Worm (Caenorhabditis elegans) whole organism, early embryonic: ENCODE measurements around the gene C13C4.6.
"Not testable (repeated sequence)": the region's sequence is repeated elsewhere in the genome, so short reads cannot be mapped to it uniquely, and the experiment has no call there.

Source experiments
- B0310.2 ChIP-seq: sonication (generic microtip); optimal IDR thresholded peaks from 2 replicates; lab custom pipeline; 2016; ENCODE audit warnings: mild to moderate bottlenecking, missing genetic modification characterization, missing compliant biosample characterization
- F13C5.2 ChIP-seq: sonication (generic microtip); optimal IDR thresholded peaks from 2 replicates; lab custom pipeline; 2017; ENCODE audit warnings: mild to moderate bottlenecking, missing genetic modification characterization, inconsistent platforms, missing compliant biosample characterization
- aly-1 ChIP-seq: sonication (generic microtip); optimal IDR thresholded peaks from 2 replicates; lab custom pipeline; 2016; ENCODE audit warnings: missing genetic modification characterization, missing compliant biosample characterization
- ama-1 ChIP-seq: fragments of 150-350 bp; optimal IDR thresholded peaks from 2 replicates; lab custom pipeline; 2014
- ceh-13 ChIP-seq: fragments of 200-800 bp; sonication (Bioruptor generic); optimal IDR thresholded peaks from 2 replicates; lab custom pipeline; 2018; ENCODE audit warnings: mild to moderate bottlenecking, missing genetic modification characterization, missing compliant biosample characterization
- ceh-36 ChIP-seq: sonication (generic microtip); optimal IDR thresholded peaks from 2 replicates; lab custom pipeline; 2016; ENCODE audit warnings: missing genetic modification characterization, inconsistent platforms, missing compliant biosample characterization
- ets-7 ChIP-seq: sonication (generic microtip); optimal IDR thresholded peaks from 2 replicates; lab custom pipeline; 2016; ENCODE audit warnings: missing genotype, missing genetic modification characterization, missing compliant biosample characterization
- flt-1 ChIP-seq: fragments of 200-800 bp; sonication (Bioruptor generic); IDR thresholded peaks from 2 replicates; pipeline ENCODE4 v1.3.6; 2022; ENCODE audit warnings: missing genetic modification characterization, missing compliant biosample characterization
- hmbx-1 ChIP-seq: sonication (generic microtip); optimal IDR thresholded peaks from 2 replicates; lab custom pipeline; 2016; ENCODE audit warnings: mild to moderate bottlenecking, missing genetic modification characterization, missing compliant biosample characterization
- hmg-4 ChIP-seq: fragments of 200-800 bp; sonication (Bioruptor generic); optimal IDR thresholded peaks from 2 replicates; lab custom pipeline; 2018; ENCODE audit warnings: mild to moderate bottlenecking, missing genetic modification characterization, missing compliant biosample characterization
- hnd-1 ChIP-seq: sonication (generic microtip); optimal IDR thresholded peaks from 2 replicates; lab custom pipeline; 2016; ENCODE audit warnings: missing genetic modification characterization, missing compliant biosample characterization
- pes-1 ChIP-seq: fragments of 200-800 bp; sonication (Bioruptor generic); IDR thresholded peaks from 2 replicates; pipeline ENCODE4 v1.3.6; 2022; ENCODE audit warnings: missing genetic modification reagents, missing genetic modification characterization, missing compliant biosample characterization
- scrt-1 ChIP-seq: fragments of 200-800 bp; sonication (Bioruptor generic); IDR thresholded peaks from 2 replicates; pipeline ENCODE4 v1.3.6; 2022; ENCODE audit warnings: missing genetic modification characterization, missing compliant biosample characterization
- sea-1 ChIP-seq: fragments of 200-800 bp; sonication (Bioruptor generic); conservative IDR thresholded peaks from 2 replicates; pipeline ENCODE4 v1.3.6; 2022; ENCODE audit warnings: missing genetic modification characterization, missing compliant biosample characterization
- tbx-11 ChIP-seq: fragments of 200-800 bp; sonication (Bioruptor generic); IDR thresholded peaks from 2 replicates; pipeline ENCODE4 v1.3.6; 2022; ENCODE audit warnings: missing genetic modification characterization, missing compliant biosample characterization
- tbx-37 ChIP-seq: fragments of 200-800 bp; sonication (Bioruptor generic); conservative IDR thresholded peaks from 2 replicates; pipeline ENCODE4 v1.3.6; 2022; ENCODE audit warnings: missing genetic modification reagents, missing genetic modification characterization, missing compliant biosample characterization
- tra-4 ChIP-seq: sonication (generic microtip); optimal IDR thresholded peaks from 2 replicates; lab custom pipeline; 2017; ENCODE audit warnings: missing genetic modification characterization, missing compliant biosample characterization

Gene C13C4.6

DNA sequence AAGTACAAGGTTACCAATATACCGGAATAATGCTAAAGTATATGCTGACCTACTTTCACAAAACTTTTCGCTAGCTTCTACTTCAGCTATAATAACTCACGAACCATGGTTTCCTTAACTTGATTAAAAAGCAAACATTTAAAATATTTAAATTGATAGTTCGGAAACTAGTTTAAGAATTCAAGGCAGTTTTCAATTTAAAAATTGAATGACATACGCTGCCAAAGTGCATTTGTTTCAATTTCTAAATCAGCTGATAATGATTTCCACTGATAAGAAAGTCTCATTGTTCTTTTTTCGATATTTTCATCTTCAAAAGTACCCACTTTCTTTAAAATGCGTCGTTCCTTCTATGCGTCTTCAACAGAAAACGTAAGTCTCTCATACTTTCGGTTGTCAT lies 9.8 kb downstream of the C13C4.6 start, which contains the start of gene enpp-1:
Gene enpp-1 (plus strand): TSS at position 301 of the 400 bp plus-strand sequence.
- TF ChIP-seq scrt-1 (GFP tag; lab: Robert Waterston, UW); hmbx-1 (tag; lab: Kevin White, UChicago); ets-7: not testable (repeated sequence)

DNA sequence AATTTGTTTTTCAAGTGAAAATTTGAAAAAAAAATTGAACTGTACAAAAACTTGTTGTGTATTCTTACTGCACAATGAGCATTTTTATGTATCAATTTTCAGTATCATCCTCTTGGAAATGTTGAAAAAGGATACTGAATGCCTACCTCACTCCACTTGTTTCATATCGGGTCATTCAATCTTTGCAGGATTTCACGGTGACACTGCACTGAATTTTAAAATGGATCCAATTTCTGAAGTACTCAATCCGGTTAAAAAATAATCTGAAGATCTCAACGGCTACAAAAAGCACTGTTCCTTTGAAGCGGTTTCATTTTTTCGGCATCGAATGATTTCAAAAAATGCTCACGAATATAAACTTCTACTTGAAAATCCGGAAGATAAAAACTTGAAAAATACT lies 16.6 kb downstream of the C13C4.6 start:
- no peak for TF ChIP-seq F13C5.2 (tag; lab: Kevin White, UChicago)
- no peak for TF ChIP-seq pes-1 (GFP tag; lab: Robert Waterston, UW)
- no peak for TF ChIP-seq ets-7
- TF ChIP-seq sea-1 (GFP tag; lab: Robert Waterston, UW): no peak
- no peak for TF ChIP-seq ceh-13 (GFP tag; lab: Kevin White, UChicago)
- TF ChIP-seq B0310.2: no peak
- TF ChIP-seq hnd-1: no peak
- TF ChIP-seq tbx-37 (GFP tag; lab: Robert Waterston, UW): no peak
- TF ChIP-seq aly-1 (tag; lab: Kevin White, UChicago): no peak
- no peak for TF ChIP-seq hmbx-1 (tag; lab: Kevin White, UChicago)
- TF ChIP-seq ama-1 (lab: Kevin White, UChicago): no peak

DNA sequence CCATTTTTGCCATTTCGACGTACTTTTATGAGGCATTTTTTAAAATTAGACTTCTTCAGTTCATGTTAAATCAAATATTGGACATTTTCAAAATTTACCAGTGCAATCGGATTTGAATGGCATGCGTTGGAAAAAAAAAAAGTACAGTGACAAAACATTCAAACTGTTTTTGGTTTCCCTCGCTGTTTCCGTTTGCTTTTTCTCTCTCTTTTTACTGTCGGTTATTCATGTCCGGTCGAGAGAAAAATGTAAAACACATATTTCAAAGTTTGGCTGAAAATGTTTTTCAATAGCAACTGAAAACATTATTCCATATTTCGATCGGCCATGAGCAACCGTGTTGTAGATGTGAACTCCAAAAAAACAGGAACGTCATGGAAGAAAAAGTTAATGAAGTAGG lies 19.3 kb downstream of the C13C4.6 start, which contains the start of gene C27A7.3:
Gene C27A7.3 (plus strand): TSS at position 301 of the 400 bp plus-strand sequence.
- TF ChIP-seq ets-7: no peak
- no peak for TF ChIP-seq flt-1 (GFP tag; lab: Robert Waterston, UW)
- no peak for TF ChIP-seq F13C5.2 (tag; lab: Kevin White, UChicago)
- no peak for TF ChIP-seq scrt-1 (GFP tag; lab: Robert Waterston, UW)
- no peak for TF ChIP-seq hmbx-1 (tag; lab: Kevin White, UChicago)
- no peak for TF ChIP-seq sea-1 (GFP tag; lab: Robert Waterston, UW)

DNA sequence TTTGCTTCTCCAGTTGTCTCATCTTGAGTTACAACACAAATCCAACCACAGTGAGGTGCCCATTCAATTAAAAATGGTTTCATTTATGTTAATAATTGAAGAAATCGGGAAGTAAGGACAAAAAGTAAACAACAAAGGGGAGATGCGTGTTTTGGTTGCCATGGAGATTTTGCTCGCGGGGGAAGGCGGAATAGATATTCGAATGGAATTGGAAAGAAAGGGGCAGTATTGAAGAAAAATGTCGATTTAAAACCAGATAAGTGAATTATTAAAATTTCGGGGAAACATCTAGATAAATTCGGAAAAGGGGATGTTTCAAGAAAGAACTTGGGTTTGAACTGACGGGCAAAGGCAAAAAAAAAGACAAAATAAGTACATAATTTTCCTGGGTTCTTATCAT lies 29.2 kb downstream of the C13C4.6 start, which contains the start of gene che-11:
Gene che-11 (minus strand): TSS at position 101 of the 400 bp plus-strand sequence.
- TF ChIP-seq sea-1 (GFP tag; lab: Robert Waterston, UW) (no peak), ets-7 (no peak), tbx-37 (GFP tag; lab: Robert Waterston, UW) (no peak), flt-1 (GFP tag; lab: Robert Waterston, UW) (no peak), hmg-4 (GFP tag; lab: Kevin White, UChicago) (no peak), tra-4 (tag; lab: Kevin White, UChicago) (no peak), ama-1 (lab: Kevin White, UChicago) (no peak), scrt-1 (GFP tag; lab: Robert Waterston, UW) (no peak), hmbx-1 (tag; lab: Kevin White, UChicago) (no peak), pes-1 (GFP tag; lab: Robert Waterston, UW) (no peak), F13C5.2 (tag; lab: Kevin White, UChicago) (no peak), tbx-11 (GFP tag; lab: Robert Waterston, UW) (no peak), B0310.2 (no peak), ceh-13 (GFP tag; lab: Kevin White, UChicago) (no peak)

DNA sequence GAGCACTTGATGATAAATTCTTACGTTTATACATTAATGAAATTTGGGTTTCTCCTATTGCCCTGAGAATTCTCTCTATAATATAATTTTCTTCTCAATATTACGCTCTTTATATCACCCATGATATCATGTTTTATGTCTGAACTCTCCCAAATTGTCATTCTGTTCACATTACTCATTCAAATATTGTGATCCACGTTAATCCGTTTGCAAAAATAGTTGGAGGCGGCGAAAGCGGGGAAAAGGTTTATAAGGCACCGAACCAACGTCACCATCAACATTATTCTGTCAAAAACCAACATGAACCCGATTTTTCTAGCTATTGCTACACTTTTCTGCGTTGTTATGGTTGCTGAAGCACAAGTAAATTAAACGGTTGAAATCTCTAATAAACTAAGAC lies 31.5 kb downstream of the C13C4.6 start, which contains the start of gene C27A7.8:
Gene C27A7.8 (plus strand): TSS at position 301 of the 400 bp plus-strand sequence.
- TF ChIP-seq hnd-1 (no peak), ama-1 (lab: Kevin White, UChicago) (no peak), tbx-37 (GFP tag; lab: Robert Waterston, UW) (no peak), sea-1 (GFP tag; lab: Robert Waterston, UW) (no peak), ceh-36 (tag; lab: Kevin White, UChicago) (no peak), aly-1 (tag; lab: Kevin White, UChicago) (no peak), pes-1 (GFP tag; lab: Robert Waterston, UW) (no peak), hmbx-1 (tag; lab: Kevin White, UChicago) (no peak), B0310.2 (no peak), scrt-1 (GFP tag; lab: Robert Waterston, UW) (no peak)

DNA sequence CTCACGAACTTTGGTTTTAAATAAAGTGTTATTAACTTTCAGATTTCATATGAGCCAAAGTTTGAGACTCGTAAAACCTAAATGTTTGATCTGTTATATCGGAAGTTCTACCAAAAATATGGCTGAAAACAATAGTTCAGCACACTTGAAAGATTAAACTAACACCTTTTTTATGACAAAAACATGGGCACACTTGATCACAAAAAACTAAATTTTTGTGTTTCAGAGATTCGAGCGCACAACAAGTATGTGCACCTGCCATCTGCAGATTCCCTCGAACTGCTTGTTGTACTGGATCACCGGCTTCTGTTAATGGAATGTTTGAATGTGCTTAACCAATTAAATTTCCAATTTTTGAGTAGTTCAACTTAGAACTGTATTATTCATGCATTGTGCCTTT lies 32.4 kb downstream of the C13C4.6 start:
- TF ChIP-seq flt-1 (GFP tag; lab: Robert Waterston, UW): no peak

DNA sequence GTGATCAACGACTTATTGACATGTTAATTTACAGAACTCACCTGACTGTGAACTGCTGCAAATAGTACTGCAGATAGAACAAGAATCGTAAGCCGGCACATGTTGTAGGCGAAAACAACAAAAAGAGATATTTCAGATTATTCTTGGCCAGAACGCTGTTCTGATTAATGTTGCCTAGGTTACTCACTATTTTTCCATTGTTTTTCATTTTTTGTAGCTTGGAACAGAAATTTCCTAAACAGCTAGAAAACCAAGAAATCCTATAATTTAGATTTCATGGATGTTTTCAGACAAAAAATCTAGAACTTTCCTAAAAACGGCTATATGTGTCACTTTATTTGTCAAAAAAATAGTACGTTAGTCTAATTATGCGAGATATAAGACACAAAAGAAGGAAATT lies 33.2 kb downstream of the C13C4.6 start, which contains the start of gene C27A7.9:
Gene C27A7.9 (minus strand): TSS at position 101 of the 400 bp plus-strand sequence.
- TF ChIP-seq scrt-1 (GFP tag; lab: Robert Waterston, UW) (no peak), ceh-13 (GFP tag; lab: Kevin White, UChicago) (no peak), tra-4 (tag; lab: Kevin White, UChicago) (no peak), sea-1 (GFP tag; lab: Robert Waterston, UW) (no peak), B0310.2 (no peak), ceh-36 (tag; lab: Kevin White, UChicago) (no peak), pes-1 (GFP tag; lab: Robert Waterston, UW) (no peak), ama-1 (lab: Kevin White, UChicago) (no peak), F13C5.2 (tag; lab: Kevin White, UChicago) (no peak), flt-1 (GFP tag; lab: Robert Waterston, UW) (no peak), hmg-4 (GFP tag; lab: Kevin White, UChicago) (no peak), ets-7 (no peak), hnd-1 (no peak)

DNA sequence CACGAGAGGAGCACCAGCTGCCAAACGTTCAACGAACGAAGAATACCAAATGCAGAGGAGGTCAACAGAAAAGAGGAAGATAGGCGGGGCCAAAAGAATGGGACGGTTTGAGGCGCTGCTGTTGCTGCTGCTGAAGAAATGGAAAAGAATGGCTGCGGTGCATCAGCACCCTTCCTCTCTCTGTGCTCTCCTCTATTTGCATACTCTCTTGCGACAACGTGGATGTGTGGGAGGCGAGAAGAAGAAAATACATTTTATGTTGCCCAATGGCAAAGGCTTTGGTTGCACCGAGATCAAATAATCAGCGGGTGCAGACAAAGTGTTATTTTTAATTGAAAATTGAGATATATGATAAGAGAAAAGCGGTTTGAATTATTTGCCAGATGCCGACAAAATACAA lies 37.0 kb downstream of the C13C4.6 start:
- TF ChIP-seq tbx-37 (GFP tag; lab: Robert Waterston, UW) (no peak), tbx-11 (GFP tag; lab: Robert Waterston, UW) (no peak), hmg-4 (GFP tag; lab: Kevin White, UChicago) (no peak), hmbx-1 (tag; lab: Kevin White, UChicago) (no peak), aly-1 (tag; lab: Kevin White, UChicago) (no peak), ama-1 (lab: Kevin White, UChicago) (no peak), tra-4 (tag; lab: Kevin White, UChicago) (no peak), scrt-1 (GFP tag; lab: Robert Waterston, UW) (no peak), ceh-13 (GFP tag; lab: Kevin White, UChicago) (no peak), pes-1 (GFP tag; lab: Robert Waterston, UW) (no peak), ets-7 (no peak), hnd-1 (no peak), B0310.2 (no peak), flt-1 (GFP tag; lab: Robert Waterston, UW) (no peak), F13C5.2 (tag; lab: Kevin White, UChicago) (no peak), sea-1 (GFP tag; lab: Robert Waterston, UW) (no peak), ceh-36 (tag; lab: Kevin White, UChicago) (no peak)
